Worm (Caenorhabditis elegans) whole organism, midembryonic: ENCODE results near the gene C39E9.7.

ENCODE experiments used
- T22C8.4 ChIP-seq: fragments of 200-800 bp; sonication (Bioruptor generic); IDR thresholded peaks from 2 replicates; pipeline ENCODE4 v1.3.6; 2022; ENCODE audit warnings: missing genetic modification characterization, missing compliant biosample characterization
- tab-1 ChIP-seq: fragments of 200-800 bp; sonication (Bioruptor generic); IDR thresholded peaks from 2 replicates; pipeline ENCODE4 v1.3.6; 2022; ENCODE audit warnings: missing genetic modification characterization, missing compliant biosample characterization

- 0 out of 2 replicates have a peak, but pooled peaks have one; percentile 63 for TF ChIP-seq tab-1 (GFP tag; lab: Robert Waterston, UW)
- TF ChIP-seq T22C8.4 (GFP tag; lab: Robert Waterston, UW) = no peak
These were observed 45.8 kb downstream of the C39E9.7 start for ce11 chrIV:13030467-13031299.
